Worm (Caenorhabditis elegans) whole organism, late embryonic: Measurements from ENCODE around the gene fbxc-32.

Experiments used
- T23F11.4 ChIP-seq: fragments of 200-800 bp; sonication (Bioruptor generic); optimal IDR thresholded peaks from 2 replicates; lab custom pipeline; 2018; ENCODE audit warnings: mild to moderate bottlenecking, missing genetic modification characterization, missing compliant biosample characterization
- ama-1 ChIP-seq: fragments of 150-350 bp; optimal IDR thresholded peaks from 2 replicates; lab custom pipeline; 2014
- fkh-10 ChIP-seq: fragments of 150-350 bp; optimal IDR thresholded peaks from 2 replicates; lab custom pipeline; 2014; ENCODE audit warnings: missing biosample characterization, missing genetic modification reagents, missing genetic modification characterization
- gmeb-2 ChIP-seq: sonication (generic microtip); optimal IDR thresholded peaks from 2 replicates; lab custom pipeline; 2016; ENCODE audit warnings: missing genetic modification characterization, inconsistent platforms, missing compliant biosample characterization
- lin-11 ChIP-seq: fragments of 200-800 bp; sonication (Bioruptor generic); optimal IDR thresholded peaks from 2 replicates; lab custom pipeline; 2018; ENCODE audit warnings: mild to moderate bottlenecking, missing genetic modification characterization, missing compliant biosample characterization
- mec-3 ChIP-seq: sonication (generic microtip); optimal IDR thresholded peaks from 2 replicates; lab custom pipeline; 2016; ENCODE audit warnings: borderline replicate concordance, missing genetic modification characterization, missing compliant biosample characterization
- nhr-11 ChIP-seq: fragments of 150-350 bp; optimal IDR thresholded peaks from 2 replicates; lab custom pipeline; 2014; ENCODE audit warnings: missing biosample characterization, missing genetic modification characterization
- pax-1 ChIP-seq: fragments of 150-350 bp; optimal IDR thresholded peaks from 2 replicates; lab custom pipeline; 2014; ENCODE audit warnings: missing biosample characterization, missing genetic modification characterization
- pqm-1 ChIP-seq: sonication (generic microtip); optimal IDR thresholded peaks from 2 replicates; lab custom pipeline; 2016; ENCODE audit warnings: missing genetic modification characterization, missing compliant biosample characterization
- tbx-2 ChIP-seq: sonication (generic microtip); optimal IDR thresholded peaks from 2 replicates; lab custom pipeline; 2016; ENCODE audit warnings: missing genetic modification characterization, missing compliant biosample characterization
- ttx-3 ChIP-seq: sonication (generic microtip); optimal IDR thresholded peaks from 2 replicates; lab custom pipeline; 2016; ENCODE audit warnings: missing genetic modification reagents, missing genetic modification characterization, missing compliant biosample characterization

DNA sequence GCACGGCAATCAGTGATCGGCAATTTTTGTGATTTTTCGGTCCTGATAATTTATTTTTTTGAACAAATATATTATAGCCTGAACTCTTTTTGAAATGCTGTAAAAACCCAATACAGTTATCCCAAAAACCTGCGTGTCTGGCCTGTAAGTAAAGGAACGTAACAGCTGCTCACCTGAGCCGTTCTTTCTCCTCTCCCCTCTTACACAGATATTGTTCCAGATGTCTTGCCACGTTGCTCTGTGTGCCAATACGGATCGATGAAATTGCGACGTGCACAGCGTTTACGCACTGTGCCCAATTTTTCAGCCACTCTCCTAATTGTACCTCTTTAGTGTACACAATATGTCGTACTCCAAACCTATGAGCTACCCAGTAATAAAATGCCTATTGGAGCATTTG, 10.6 kb upstream of the fbxc-32 start, which contains the start of gene sdz-4:
- TF ChIP-seq ttx-3 (tag; lab: Kevin White, UChicago) = no peak
- TF ChIP-seq mec-3 (tag; lab: Kevin White, UChicago) = no peak
- no peak for TF ChIP-seq gmeb-2 (tag; lab: Kevin White, UChicago)
- no peak for TF ChIP-seq ama-1 (lab: Kevin White, UChicago)
- no peak for TF ChIP-seq lin-11 (tag; lab: Kevin White, UChicago)
- no peak for TF ChIP-seq nhr-11
- no peak for TF ChIP-seq pax-1 (tag; lab: Kevin White, UChicago)
- no peak for TF ChIP-seq pqm-1 (tag; lab: Kevin White, UChicago)
- no peak for TF ChIP-seq tbx-2 (tag; lab: Kevin White, UChicago)
- TF ChIP-seq fkh-10 (GFP tag; lab: Kevin White, UChicago) = no peak
- TF ChIP-seq T23F11.4 = no peak
